Worm (Caenorhabditis elegans) whole organism, young adult: ENCODE measurements around the gene K03A11.1.

Experiments
- C06A6.2 ChIP-seq: fragments of 200-800 bp; sonication (Bioruptor generic); conservative IDR thresholded peaks from 2 replicates; pipeline ENCODE4 v1.3.6; 2022; ENCODE audit warnings: missing genetic modification characterization, missing compliant biosample characterization
- D2030.7 ChIP-seq: fragments of 200-800 bp; sonication (Bioruptor generic); IDR thresholded peaks from 2 replicates; pipeline ENCODE4 v1.3.6; 2022; ENCODE audit warnings: missing genetic modification reagents, missing genetic modification characterization, missing compliant biosample characterization
- F22D6.2 ChIP-seq: sonication (generic microtip); optimal IDR thresholded peaks from 2 replicates; lab custom pipeline; 2016; ENCODE audit warnings: mild to moderate bottlenecking, missing genetic modification characterization, missing compliant biosample characterization
- F57A8.1 ChIP-seq: fragments of 200-800 bp; sonication (Bioruptor generic); optimal IDR thresholded peaks from 2 replicates; lab custom pipeline; 2018; ENCODE audit warnings: mild to moderate bottlenecking, missing genetic modification characterization, moderate library complexity, missing compliant biosample characterization
- F57C9.4 ChIP-seq: sonication (generic microtip); optimal IDR thresholded peaks from 2 replicates; lab custom pipeline; 2017; ENCODE audit warnings: mild to moderate bottlenecking, missing genetic modification characterization, missing compliant biosample characterization
- T07F8.4 ChIP-seq: sonication (generic microtip); optimal IDR thresholded peaks from 2 replicates; lab custom pipeline; 2016; ENCODE audit warnings: mild to moderate bottlenecking, missing genetic modification characterization, moderate library complexity, missing compliant biosample characterization
- T26A5.8 ChIP-seq: sonication (generic microtip); optimal IDR thresholded peaks from 2 replicates; lab custom pipeline; 2016; ENCODE audit warnings: missing genetic modification characterization, missing compliant biosample characterization
- Y56A3A.18 ChIP-seq: fragments of 200-800 bp; sonication (Bioruptor generic); IDR thresholded peaks from 2 replicates; pipeline ENCODE4 v1.3.6; 2022; ENCODE audit warnings: missing genetic modification reagents, missing genetic modification characterization, missing compliant biosample characterization
- Y67H2A.10 ChIP-seq: fragments of 200-800 bp; sonication (Bioruptor generic); conservative IDR thresholded peaks from 2 replicates; pipeline ENCODE4 v1.3.6; 2022; ENCODE audit warnings: missing genetic modification reagents, missing genetic modification characterization, missing compliant biosample characterization
- Y95B8A.8 ChIP-seq: fragments of 200-800 bp; sonication (Bioruptor generic); IDR thresholded peaks from 2 replicates; pipeline ENCODE4 v1.3.6; 2022; ENCODE audit warnings: missing genetic modification reagents, missing genetic modification characterization, missing compliant biosample characterization
- ZK185.1 ChIP-seq: sonication (generic microtip); optimal IDR thresholded peaks from 2 replicates; lab custom pipeline; 2016; ENCODE audit warnings: mild to moderate bottlenecking, missing genetic modification characterization, missing compliant biosample characterization; ENCODE audit not compliant: poor library complexity, severe bottlenecking
- ama-1 ChIP-seq, 3 experiments: fragments of 150-350 bp in 1 of 3; sonication (generic microtip) in 2 of 3; optimal IDR thresholded peaks; 2 replicates each; lab custom pipeline; 2014 to 2018; ENCODE audit warnings: missing biosample characterization in 2 of 3, missing genetic modification characterization in 2 of 3, missing genetic modification reagents in 2 of 3
- atf-7 ChIP-seq: sonication (generic microtip); optimal IDR thresholded peaks from 2 replicates; lab custom pipeline; 2017; ENCODE audit warnings: mild to moderate bottlenecking, missing genetic modification characterization, missing compliant biosample characterization
- bed-2 ChIP-seq: fragments of 200-800 bp; sonication (Bioruptor generic); IDR thresholded peaks from 2 replicates; pipeline ENCODE4 v1.3.6; 2022; ENCODE audit warnings: missing genetic modification reagents, missing genetic modification characterization, missing compliant biosample characterization
- cebp-2 ChIP-seq: fragments of 200-800 bp; sonication (Bioruptor generic); IDR thresholded peaks from 2 replicates; pipeline ENCODE4 v1.3.6; 2022; ENCODE audit warnings: missing genetic modification characterization, missing compliant biosample characterization
- ceh-27 ChIP-seq: fragments of 200-800 bp; sonication (Bioruptor generic); optimal IDR thresholded peaks from 2 replicates; lab custom pipeline; 2018; ENCODE audit warnings: mild to moderate bottlenecking, missing genetic modification characterization, moderate library complexity, missing compliant biosample characterization
- chd-7 ChIP-seq: sonication (generic microtip); optimal IDR thresholded peaks from 2 replicates; lab custom pipeline; 2016; ENCODE audit warnings: mild to moderate bottlenecking, missing genetic modification characterization, moderate library complexity, missing compliant biosample characterization
- die-1 ChIP-seq: sonication (generic microtip); optimal IDR thresholded peaks from 2 replicates; lab custom pipeline; 2016; ENCODE audit warnings: missing genotype, mild to moderate bottlenecking, missing genetic modification characterization, missing compliant biosample characterization
- dox-1 ChIP-seq: fragments of 200-800 bp; sonication (Bioruptor generic); IDR thresholded peaks from 2 replicates; pipeline ENCODE4 v1.3.6; 2022; ENCODE audit warnings: missing genetic modification reagents, missing genetic modification characterization, missing compliant biosample characterization
- ets-4 ChIP-seq: fragments of 200-800 bp; sonication (Bioruptor generic); optimal IDR thresholded peaks from 2 replicates; lab custom pipeline; 2018; ENCODE audit warnings: mild to moderate bottlenecking, missing genetic modification characterization, missing compliant biosample characterization
- hlh-12 ChIP-seq: sonication (generic microtip); optimal IDR thresholded peaks from 2 replicates; lab custom pipeline; 2016; ENCODE audit warnings: missing genetic modification characterization, missing compliant biosample characterization
- hlh-26 ChIP-seq: fragments of 200-800 bp; sonication (Bioruptor generic); conservative IDR thresholded peaks from 2 replicates; pipeline ENCODE4 v1.3.6; 2022; ENCODE audit warnings: missing genetic modification reagents, missing genetic modification characterization, missing compliant biosample characterization
- hmg-1.2 ChIP-seq: fragments of 200-800 bp; sonication (Bioruptor generic); IDR thresholded peaks from 2 replicates; pipeline ENCODE4 v1.3.6; 2022; ENCODE audit warnings: missing genetic modification reagents, missing genetic modification characterization, missing compliant biosample characterization
- let-526 ChIP-seq: fragments of 200-800 bp; sonication (Bioruptor generic); IDR thresholded peaks from 2 replicates; pipeline ENCODE4 v1.3.6; 2022; ENCODE audit warnings: missing genetic modification reagents, missing genetic modification characterization, missing compliant biosample characterization
- lin-35 ChIP-seq, 3 experiments: fragments of 150-350 bp in 2 of 3; sonication (generic microtip) in 1 of 3; optimal IDR thresholded peaks; 2 replicates each; lab custom pipeline; 2014 to 2018; ENCODE audit warnings: missing biosample characterization in 3 of 3, missing genetic modification characterization in 3 of 3, missing genetic modification reagents in 3 of 3
- lin-40 ChIP-seq: sonication (generic microtip); optimal IDR thresholded peaks from 2 replicates; lab custom pipeline; 2016; ENCODE audit warnings: missing genetic modification characterization, mild to moderate bottlenecking, missing compliant biosample characterization, missing genotype, missing genetic modification reagents
- lin-54 ChIP-seq: fragments of 200-800 bp; sonication (Bioruptor generic); optimal IDR thresholded peaks from 2 replicates; lab custom pipeline; 2018; ENCODE audit warnings: mild to moderate bottlenecking, missing genetic modification characterization, missing compliant biosample characterization
- lir-1 ChIP-seq: fragments of 200-800 bp; sonication (Bioruptor generic); conservative IDR thresholded peaks from 2 replicates; pipeline ENCODE4 v1.3.6; 2022; ENCODE audit warnings: missing genetic modification reagents, missing genetic modification characterization, missing compliant biosample characterization
- lsy-27 ChIP-seq: sonication (generic microtip); optimal IDR thresholded peaks from 2 replicates; lab custom pipeline; 2017; ENCODE audit warnings: missing genetic modification characterization, mild to moderate bottlenecking, missing compliant biosample characterization, antibody characterized with exemption, missing genotype, borderline replicate concordance; ENCODE audit not compliant: insufficient read depth
- madf-10 ChIP-seq: sonication (generic microtip); optimal IDR thresholded peaks from 2 replicates; lab custom pipeline; 2016; ENCODE audit warnings: mild to moderate bottlenecking, missing genetic modification characterization, missing compliant biosample characterization
- mes-4 ChIP-seq: sonication (generic microtip); optimal IDR thresholded peaks from 2 replicates; lab custom pipeline; 2016; ENCODE audit warnings: missing genotype, missing genetic modification characterization, missing compliant biosample characterization
- nfya-1 ChIP-seq: sonication (generic microtip); optimal IDR thresholded peaks from 2 replicates; lab custom pipeline; 2017; ENCODE audit warnings: antibody characterized with exemption, missing compliant biosample characterization, missing genetic modification characterization, borderline replicate concordance; ENCODE audit not compliant: insufficient read depth
- nhr-179 ChIP-seq: sonication (generic microtip); optimal IDR thresholded peaks from 2 replicates; lab custom pipeline; 2016; ENCODE audit warnings: mild to moderate bottlenecking, missing genetic modification characterization, missing compliant biosample characterization
- pbrm-1 ChIP-seq: fragments of 200-800 bp; sonication (Bioruptor generic); IDR thresholded peaks from 2 replicates; pipeline ENCODE4 v1.3.6; 2022; ENCODE audit warnings: missing genetic modification reagents, missing genetic modification characterization, missing compliant biosample characterization
- rcor-1 ChIP-seq: fragments of 200-800 bp; sonication (Bioruptor generic); IDR thresholded peaks from 2 replicates; pipeline ENCODE4 v1.3.6; 2022; ENCODE audit warnings: missing genetic modification reagents, missing genetic modification characterization, missing compliant biosample characterization
- rec-8 ChIP-seq, 2 experiments: sonication (generic microtip); optimal IDR thresholded peaks; 2 replicates each; lab custom pipeline; 2016; ENCODE audit warnings: mild to moderate bottlenecking in 2 of 2, missing genetic modification characterization in 2 of 2, missing genetic modification reagents in 2 of 2, missing genotype in 2 of 2, missing biosample characterization in 1 of 2, missing compliant biosample characterization in 1 of 2, moderate library complexity in 1 of 2
- repo-1 ChIP-seq: sonication (generic microtip); optimal IDR thresholded peaks from 2 replicates; lab custom pipeline; 2017; ENCODE audit warnings: mild to moderate bottlenecking, missing genetic modification characterization, missing compliant biosample characterization
- rpc-1 ChIP-seq, 2 experiments: fragments of 150-350 bp in 1 of 2; sonication (generic microtip) in 1 of 2; optimal IDR thresholded peaks; 2 replicates each; lab custom pipeline; 2014 to 2018; ENCODE audit warnings: missing biosample characterization in 1 of 2, missing genetic modification characterization in 1 of 2, missing genetic modification reagents in 1 of 2, missing genotype in 1 of 2
- snpc-1.1 ChIP-seq: sonication (generic microtip); optimal IDR thresholded peaks from 2 replicates; lab custom pipeline; 2017; ENCODE audit warnings: missing genetic modification characterization, mild to moderate bottlenecking, missing compliant biosample characterization, antibody characterized with exemption, moderate library complexity, missing genotype, missing genetic modification reagents; ENCODE audit not compliant: insufficient read depth
- snpc-1.3 ChIP-seq: sonication (generic microtip); optimal IDR thresholded peaks from 2 replicates; lab custom pipeline; 2017; ENCODE audit warnings: missing genetic modification characterization, mild to moderate bottlenecking, missing compliant biosample characterization, antibody characterized with exemption, moderate library complexity, missing genotype, missing genetic modification reagents; ENCODE audit not compliant: insufficient read depth
- snpc-3.4 ChIP-seq: sonication (generic microtip); optimal IDR thresholded peaks from 2 replicates; lab custom pipeline; 2017; ENCODE audit warnings: missing genetic modification characterization, mild to moderate bottlenecking, missing compliant biosample characterization, antibody characterized with exemption, moderate library complexity, missing genotype, missing genetic modification reagents
- zfh-2 ChIP-seq: fragments of 200-800 bp; sonication (Bioruptor generic); conservative IDR thresholded peaks from 2 replicates; pipeline ENCODE4 v1.3.6; 2022; ENCODE audit warnings: missing genetic modification reagents, missing genetic modification characterization, missing compliant biosample characterization
- ztf-18 ChIP-seq: sonication (generic microtip); optimal IDR thresholded peaks from 2 replicates; lab custom pipeline; 2016; ENCODE audit warnings: missing genotype, mild to moderate bottlenecking, missing genetic modification characterization, missing compliant biosample characterization
- ztf-22 ChIP-seq: fragments of 200-800 bp; sonication (Bioruptor generic); optimal IDR thresholded peaks from 2 replicates; lab custom pipeline; 2018; ENCODE audit warnings: mild to moderate bottlenecking, missing genetic modification characterization, moderate library complexity, missing compliant biosample characterization
- ztf-28 ChIP-seq: fragments of 200-800 bp; sonication (Bioruptor generic); IDR thresholded peaks from 2 replicates; pipeline ENCODE4 v1.3.6; 2022; ENCODE audit warnings: missing genetic modification reagents, missing genetic modification characterization, missing compliant biosample characterization

K03A11.1 gene

ce11 chrX:13038791-13039190 lies 12.7 kb upstream of the K03A11.1 start (continued):
- peak; percentile 43 for TF ChIP-seq snpc-1.1 (tag; lab: Kevin White, UChicago)
- no peak for TF ChIP-seq hlh-12 (tag; lab: Kevin White, UChicago)
- TF ChIP-seq F57C9.4 (tag; lab: Kevin White, UChicago) = no peak
- TF ChIP-seq T26A5.8 (tag; lab: Kevin White, UChicago) = peak; percentile 44
- TF ChIP-seq nfya-1 (tag; lab: Kevin White, UChicago) = no peak
- no peak for TF ChIP-seq hlh-26
- peak; percentile 87; the same call in 1 of the 2 replicates for TF ChIP-seq dox-1 (GFP tag; lab: Robert Waterston, UW)
- no peak for TF ChIP-seq zfh-2 (GFP tag; lab: Robert Waterston, UW)
- peak; percentile 83 for TF ChIP-seq die-1 (tag; lab: Kevin White, UChicago)
- TF ChIP-seq nhr-179 = peak; percentile 64
- no peak for TF ChIP-seq ceh-27
- TF ChIP-seq lin-54 (GFP tag; lab: Kevin White, UChicago) = no peak
- peak; percentile 61 for TF ChIP-seq snpc-1.3
- no peak; the same call in 1 of the 2 replicates for TF ChIP-seq hmg-1.2 (GFP tag; lab: Robert Waterston, UW)
- peak; percentile 59 for TF ChIP-seq T07F8.4
- TF ChIP-seq Y95B8A.8 (GFP tag; lab: Robert Waterston, UW) = peak; percentile 39; the same call in 1 of the 2 replicates
- 0 out of 2 replicates have a peak, but pooled peaks have one; percentile 20 for TF ChIP-seq Y67H2A.10 (GFP tag; lab: Robert Waterston, UW)
- peak; percentile 64 for TF ChIP-seq mes-4 (tag; lab: Kevin White, UChicago)
- no peak for TF ChIP-seq ama-1 (optimal IDR thresholded peaks at IDR 0.05; lab: Kevin White, UChicago)
- TF ChIP-seq ama-1 (GFP tag; optimal IDR thresholded peaks at IDR 0.05; lab: Kevin White, UChicago) = peak in 1 of 2 experiments; percentile 32
- peak; percentile 40 to 52 for TF ChIP-seq rec-8 (tag; optimal IDR thresholded peaks at IDR 0.05; lab: Kevin White, UChicago)
- TF ChIP-seq atf-7 = peak; percentile 12
- TF ChIP-seq pbrm-1 (GFP tag; lab: Robert Waterston, UW) = peak; percentile 73
- TF ChIP-seq ZK185.1 (tag; lab: Kevin White, UChicago) = peak; percentile 34
- no peak for TF ChIP-seq let-526 (GFP tag; lab: Robert Waterston, UW)
- peak; percentile 55 for TF ChIP-seq snpc-3.4 (tag; lab: Kevin White, UChicago)
- peak; percentile 74; the same call in 1 of the 2 replicates for TF ChIP-seq rcor-1 (GFP tag; lab: Robert Waterston, UW)
- peak in 1 of 3 experiments; percentile 17 for TF ChIP-seq lin-35 (GFP tag; optimal IDR thresholded peaks at IDR 0.05; lab: Kevin White, UChicago)
- TF ChIP-seq F22D6.2 (tag; lab: Kevin White, UChicago) = peak; percentile 30
- TF ChIP-seq Y56A3A.18 = peak; percentile 27; the same call in 1 of the 2 replicates
- TF ChIP-seq lsy-27 (tag; lab: Kevin White, UChicago) = peak; percentile 69
- no peak for TF ChIP-seq C06A6.2
- no peak for TF ChIP-seq bed-2 (GFP tag; lab: Robert Waterston, UW)
- peak; percentile 87; the same call in 1 of the 2 replicates for TF ChIP-seq cebp-2
- peak; percentile 45 for TF ChIP-seq ets-4 (GFP tag; lab: Kevin White, UChicago)
- TF ChIP-seq D2030.7 = peak; percentile 86
- peak; percentile 56 for TF ChIP-seq madf-10
- no peak for TF ChIP-seq ztf-22 (GFP tag; lab: Kevin White, UChicago)
- TF ChIP-seq lir-1 = no peak
- peak; percentile 62 for TF ChIP-seq ztf-18
- peak; percentile 56 for TF ChIP-seq lin-40
- TF ChIP-seq repo-1 (tag; lab: Kevin White, UChicago) = no peak
- 0 out of 2 replicates have a peak, but pooled peaks have one; percentile 29 for TF ChIP-seq ztf-28 (GFP tag; lab: Robert Waterston, UW)
- peak; percentile 85 for TF ChIP-seq rpc-1 (optimal IDR thresholded peaks at IDR 0.05; lab: Kevin White, UChicago)
- peak; percentile 86 for TF ChIP-seq rpc-1 (tag; optimal IDR thresholded peaks at IDR 0.05; lab: Kevin White, UChicago)
- no peak for TF ChIP-seq F57A8.1 (GFP tag; lab: Kevin White, UChicago)
- peak; percentile 36 for TF ChIP-seq chd-7 (tag; lab: Kevin White, UChicago)
